Worm (Caenorhabditis elegans): ENCODE data around the gene F45E6.1.

The F45E6.1 gene

ce11 chrX:12454290-12454795, 22.9 kb downstream of the F45E6.1 start, which contains the start of the genes T18D3.9 and T18D3.1 (continued):
- TF ChIP-seq efl-1 (optimal IDR thresholded peaks at IDR 0.05) (peak; percentile 9 to 25), efl-1 (GFP tag; optimal IDR thresholded peaks at IDR 0.05 in 1 of 2) (peak in 1 of 2 experiments; percentile 65), pag-3 (tag; optimal IDR thresholded peaks at IDR 0.05; ENCODE audit: borderline replicate concordance, insufficient read depth) (no peak), tbx-2 (tag; optimal IDR thresholded peaks at IDR 0.05) (peak; percentile 23), snpc-4 (tag; optimal IDR thresholded peaks at IDR 0.05) (no peak), ceh-8 (GFP tag; optimal IDR thresholded peaks at IDR 0.05) (no peak), lin-14 (GFP tag; optimal IDR thresholded peaks at IDR 0.05) (peak; percentile 79), blmp-1 (tag; optimal IDR thresholded peaks at IDR 0.05) (peak; percentile 68), ceh-90 (tag; optimal IDR thresholded peaks at IDR 0.05) (no peak), pax-3 (tag; optimal IDR thresholded peaks at IDR 0.05) (no peak), hlh-17 (GFP tag; optimal IDR thresholded peaks at IDR 0.05; ENCODE audit: borderline replicate concordance) (no peak), mep-1 (tag; optimal IDR thresholded peaks at IDR 0.05) (peak; percentile 58), skn-1 (tag; optimal IDR thresholded peaks at IDR 0.05) (peak; percentile 27), nhr-12 (tag; optimal IDR thresholded peaks at IDR 0.05) (no peak), C04F5.9 (tag; optimal IDR thresholded peaks at IDR 0.05) (no peak), nhr-77 (tag; optimal IDR thresholded peaks at IDR 0.05) (no peak), nhr-20 (tag; optimal IDR thresholded peaks at IDR 0.05) (peak; percentile 51), isw-1 (GFP tag; IDR thresholded peaks at IDR 0.05) (no peak), lin-15B (tag; optimal IDR thresholded peaks at IDR 0.05) (no peak), C34B4.2 (tag; optimal IDR thresholded peaks at IDR 0.05) (no peak), sup-37 (GFP tag; optimal IDR thresholded peaks at IDR 0.05) (no peak), elt-3 (tag; optimal IDR thresholded peaks at IDR 0.05) (peak in 2 of 6 experiments; percentile 52), efl-3 (GFP tag; optimal IDR thresholded peaks at IDR 0.05) (no peak), fos-1 (tag; optimal IDR thresholded peaks at IDR 0.05) (no peak), irx-1 (tag; optimal IDR thresholded peaks at IDR 0.05) (no peak), alr-1 (tag; optimal IDR thresholded peaks at IDR 0.05; ENCODE audit: borderline replicate concordance) (no peak), rnt-1 (tag; optimal IDR thresholded peaks at IDR 0.05) (no peak), nhr-19 (GFP tag; conservative IDR thresholded peaks at IDR 0.05) (no peak), ceh-88 (GFP tag; IDR thresholded peaks at IDR 0.05) (no peak), xbp-1 (tag; optimal IDR thresholded peaks at IDR 0.05) (peak; percentile 17), lir-3 (tag; optimal IDR thresholded peaks at IDR 0.05; ENCODE audit: poor library complexity) (peak; percentile 1)

- TF ChIP-seq C34B4.2 (tag; optimal IDR thresholded peaks at IDR 0.05) (no peak), pag-3 (tag; optimal IDR thresholded peaks at IDR 0.05; ENCODE audit: borderline replicate concordance, insufficient read depth) (no peak), elt-3 (tag; optimal IDR thresholded peaks at IDR 0.05) (no peak), unc-98 (GFP tag; IDR thresholded peaks at IDR 0.05) (no peak), mab-9 (GFP tag; IDR thresholded peaks at IDR 0.05) (no peak), nhr-77 (tag; optimal IDR thresholded peaks at IDR 0.05) (no peak), tlp-1 (tag; optimal IDR thresholded peaks at IDR 0.05) (no peak), fkh-8 (tag; optimal IDR thresholded peaks at IDR 0.05) (peak; percentile 90), nhr-237 (tag; optimal IDR thresholded peaks at IDR 0.05) (no peak), hlh-17 (GFP tag; optimal IDR thresholded peaks at IDR 0.05; ENCODE audit: borderline replicate concordance) (no peak), isw-1 (GFP tag; IDR thresholded peaks at IDR 0.05) (peak; percentile 16; the same call in 1 of the 2 replicates), unc-130 (tag; optimal IDR thresholded peaks at IDR 0.05) (no peak), ceh-82 (tag; optimal IDR thresholded peaks at IDR 0.05) (peak in 2 of 3 experiments; percentile 25 to 34), tbx-2 (tag; optimal IDR thresholded peaks at IDR 0.05) (peak; percentile 27), zip-4 (GFP tag; optimal IDR thresholded peaks at IDR 0.05) (no peak), fkh-10 (GFP tag; optimal IDR thresholded peaks at IDR 0.05) (peak; percentile 64), lin-15B (tag; optimal IDR thresholded peaks at IDR 0.05) (no peak), snpc-4 (tag; optimal IDR thresholded peaks at IDR 0.05) (no peak), mdl-1 (tag; optimal IDR thresholded peaks at IDR 0.05) (no peak), pax-3 (tag; optimal IDR thresholded peaks at IDR 0.05) (peak; percentile 73), lsy-2 (tag; optimal IDR thresholded peaks at IDR 0.05) (no peak), Y116A8C.19 (tag; optimal IDR thresholded peaks at IDR 0.05; ENCODE audit: borderline replicate concordance) (no peak), C16A3.4 (tag; optimal IDR thresholded peaks at IDR 0.05) (no peak), hpl-2 (GFP tag; optimal IDR thresholded peaks at IDR 0.05) (no peak), irx-1 (tag; optimal IDR thresholded peaks at IDR 0.05) (peak; percentile 9), aha-1 (tag; optimal IDR thresholded peaks at IDR 0.05) (no peak), ets-5 (GFP tag; IDR thresholded peaks at IDR 0.05) (no peak), sup-37 (GFP tag; optimal IDR thresholded peaks at IDR 0.05) (no peak), rnt-1 (tag; optimal IDR thresholded peaks at IDR 0.05) (peak; percentile 43), xbp-1 (tag; optimal IDR thresholded peaks at IDR 0.05) (peak; percentile 34), ceh-90 (tag; optimal IDR thresholded peaks at IDR 0.05) (no peak), unc-62 (GFP tag; optimal IDR thresholded peaks at IDR 0.05) (no peak), egl-13 (tag; optimal IDR thresholded peaks at IDR 0.05) (peak; percentile 54)
Observed at ce11 chrX:12452143-12452570, 25.1 kb downstream of the F45E6.1 start.

Data from whole organism, L1 larva.